Worm (Caenorhabditis elegans) whole organism, early embryonic: ENCODE measurements around the gene T10D4.11.
"Not testable (repeated sequence)": the region's sequence is repeated elsewhere in the genome, so short reads cannot be mapped to it uniquely, and the experiment has no call there.

ENCODE experiments used
- B0310.2 ChIP-seq: sonication (generic microtip); optimal IDR thresholded peaks from 2 replicates; lab custom pipeline; 2016; ENCODE audit warnings: mild to moderate bottlenecking, missing genetic modification characterization, missing compliant biosample characterization
- F13C5.2 ChIP-seq: sonication (generic microtip); optimal IDR thresholded peaks from 2 replicates; lab custom pipeline; 2017; ENCODE audit warnings: mild to moderate bottlenecking, missing genetic modification characterization, inconsistent platforms, missing compliant biosample characterization
- aly-1 ChIP-seq: sonication (generic microtip); optimal IDR thresholded peaks from 2 replicates; lab custom pipeline; 2016; ENCODE audit warnings: missing genetic modification characterization, missing compliant biosample characterization
- ama-1 ChIP-seq: fragments of 150-350 bp; optimal IDR thresholded peaks from 2 replicates; lab custom pipeline; 2014
- ceh-13 ChIP-seq: fragments of 200-800 bp; sonication (Bioruptor generic); optimal IDR thresholded peaks from 2 replicates; lab custom pipeline; 2018; ENCODE audit warnings: mild to moderate bottlenecking, missing genetic modification characterization, missing compliant biosample characterization
- ceh-36 ChIP-seq: sonication (generic microtip); optimal IDR thresholded peaks from 2 replicates; lab custom pipeline; 2016; ENCODE audit warnings: missing genetic modification characterization, inconsistent platforms, missing compliant biosample characterization
- ets-7 ChIP-seq: sonication (generic microtip); optimal IDR thresholded peaks from 2 replicates; lab custom pipeline; 2016; ENCODE audit warnings: missing genotype, missing genetic modification characterization, missing compliant biosample characterization
- flt-1 ChIP-seq: fragments of 200-800 bp; sonication (Bioruptor generic); IDR thresholded peaks from 2 replicates; pipeline ENCODE4 v1.3.6; 2022; ENCODE audit warnings: missing genetic modification characterization, missing compliant biosample characterization
- hmbx-1 ChIP-seq: sonication (generic microtip); optimal IDR thresholded peaks from 2 replicates; lab custom pipeline; 2016; ENCODE audit warnings: mild to moderate bottlenecking, missing genetic modification characterization, missing compliant biosample characterization
- hmg-4 ChIP-seq: fragments of 200-800 bp; sonication (Bioruptor generic); optimal IDR thresholded peaks from 2 replicates; lab custom pipeline; 2018; ENCODE audit warnings: mild to moderate bottlenecking, missing genetic modification characterization, missing compliant biosample characterization
- hnd-1 ChIP-seq: sonication (generic microtip); optimal IDR thresholded peaks from 2 replicates; lab custom pipeline; 2016; ENCODE audit warnings: missing genetic modification characterization, missing compliant biosample characterization
- pes-1 ChIP-seq: fragments of 200-800 bp; sonication (Bioruptor generic); IDR thresholded peaks from 2 replicates; pipeline ENCODE4 v1.3.6; 2022; ENCODE audit warnings: missing genetic modification reagents, missing genetic modification characterization, missing compliant biosample characterization
- scrt-1 ChIP-seq: fragments of 200-800 bp; sonication (Bioruptor generic); IDR thresholded peaks from 2 replicates; pipeline ENCODE4 v1.3.6; 2022; ENCODE audit warnings: missing genetic modification characterization, missing compliant biosample characterization
- sea-1 ChIP-seq: fragments of 200-800 bp; sonication (Bioruptor generic); conservative IDR thresholded peaks from 2 replicates; pipeline ENCODE4 v1.3.6; 2022; ENCODE audit warnings: missing genetic modification characterization, missing compliant biosample characterization
- tbx-11 ChIP-seq: fragments of 200-800 bp; sonication (Bioruptor generic); IDR thresholded peaks from 2 replicates; pipeline ENCODE4 v1.3.6; 2022; ENCODE audit warnings: missing genetic modification characterization, missing compliant biosample characterization
- tbx-37 ChIP-seq: fragments of 200-800 bp; sonication (Bioruptor generic); conservative IDR thresholded peaks from 2 replicates; pipeline ENCODE4 v1.3.6; 2022; ENCODE audit warnings: missing genetic modification reagents, missing genetic modification characterization, missing compliant biosample characterization
- tra-4 ChIP-seq: sonication (generic microtip); optimal IDR thresholded peaks from 2 replicates; lab custom pipeline; 2017; ENCODE audit warnings: missing genetic modification characterization, missing compliant biosample characterization

T10D4.11 gene

ce11 chrII:3149521-3150190, at the start of gene T10D4.11, which contains the start of gene T10D4.1:
TSS of gene T10D4.11 (minus strand) at chrII:3149621.
TSS of gene T10D4.1 (plus strand) at chrII:3150140.
- TF ChIP-seq pes-1 (GFP tag; lab: Robert Waterston, UW) (no peak), tbx-37 (GFP tag; lab: Robert Waterston, UW) (no peak)

ce11 chrII:3198998-3199397, 49.6 kb upstream of the T10D4.11 start, which contains the start of gene sri-51:
TSS of gene sri-51 (minus strand) at chrII:3199098.
- TF ChIP-seq B0310.2 (tag; lab: Kevin White, UChicago) (no peak), sea-1 (GFP tag; lab: Robert Waterston, UW) (no peak), ceh-36 (tag; lab: Kevin White, UChicago) (no peak), scrt-1 (GFP tag; lab: Robert Waterston, UW) (no peak), tra-4 (no peak), ets-7 (tag; lab: Kevin White, UChicago) (no peak), aly-1 (no peak), tbx-37 (GFP tag; lab: Robert Waterston, UW) (no peak), ama-1 (no peak), flt-1 (GFP tag; lab: Robert Waterston, UW) (no peak), hmbx-1 (tag; lab: Kevin White, UChicago) (no peak), hmg-4 (GFP tag; lab: Kevin White, UChicago) (no peak), tbx-11 (GFP tag; lab: Robert Waterston, UW) (no peak), ceh-13 (GFP tag; lab: Kevin White, UChicago) (no peak), F13C5.2 (tag; lab: Kevin White, UChicago) (no peak), hnd-1 (tag; lab: Kevin White, UChicago) (no peak), pes-1 (GFP tag; lab: Robert Waterston, UW) (no peak)

- TF ChIP-seq aly-1 (no peak), F13C5.2 (tag; lab: Kevin White, UChicago) (no peak), hmbx-1 (tag; lab: Kevin White, UChicago) (no peak), tbx-11 (GFP tag; lab: Robert Waterston, UW) (no peak), flt-1 (GFP tag; lab: Robert Waterston, UW) (no peak), ama-1 (no peak), ceh-36 (tag; lab: Kevin White, UChicago) (no peak), tbx-37 (GFP tag; lab: Robert Waterston, UW) (no peak), ceh-13 (GFP tag; lab: Kevin White, UChicago) (no peak), ets-7 (tag; lab: Kevin White, UChicago) (no peak), scrt-1 (GFP tag; lab: Robert Waterston, UW) (no peak), hmg-4 (GFP tag; lab: Kevin White, UChicago) (no peak), pes-1 (GFP tag; lab: Robert Waterston, UW) (no peak)
These were observed 47.5 kb upstream of the T10D4.11 start, which contains the start of gene gcy-15 for ce11 chrII:3196966-3197365. TSS of gene gcy-15 (minus strand) at chrII:3197066.

- TF ChIP-seq tbx-37 (GFP tag; lab: Robert Waterston, UW) = no peak
- no peak for TF ChIP-seq tbx-11 (GFP tag; lab: Robert Waterston, UW)
- no peak for TF ChIP-seq scrt-1 (GFP tag; lab: Robert Waterston, UW)
- TF ChIP-seq ets-7 (tag; lab: Kevin White, UChicago) = no peak
- no peak for TF ChIP-seq pes-1 (GFP tag; lab: Robert Waterston, UW)
- TF ChIP-seq ceh-36 (tag; lab: Kevin White, UChicago) = no peak
- no peak for TF ChIP-seq flt-1 (GFP tag; lab: Robert Waterston, UW)
- no peak for TF ChIP-seq tra-4
- TF ChIP-seq F13C5.2 (tag; lab: Kevin White, UChicago) = no peak
- TF ChIP-seq B0310.2 (tag; lab: Kevin White, UChicago) = no peak
- no peak for TF ChIP-seq hmg-4 (GFP tag; lab: Kevin White, UChicago)
- TF ChIP-seq ama-1 = no peak
- TF ChIP-seq hnd-1 (tag; lab: Kevin White, UChicago) = no peak
- no peak for TF ChIP-seq ceh-13 (GFP tag; lab: Kevin White, UChicago)
- no peak for TF ChIP-seq aly-1
- no peak for TF ChIP-seq sea-1 (GFP tag; lab: Robert Waterston, UW)
- no peak for TF ChIP-seq hmbx-1 (tag; lab: Kevin White, UChicago)
These were observed 46.3 kb upstream of the T10D4.11 start for ce11 chrII:3195739-3196138.

- not testable (repeated sequence) for TF ChIP-seq tra-4; ama-1; tbx-37 (GFP tag; lab: Robert Waterston, UW)
These were observed 42.1 kb upstream of the T10D4.11 start, which contains the start of gene Y27F2A.9 for ce11 chrII:3191544-3191943. TSS of gene Y27F2A.9 (minus strand) at chrII:3191644.

- not testable (repeated sequence) for TF ChIP-seq aly-1; B0310.2 (tag; lab: Kevin White, UChicago); sea-1 (GFP tag; lab: Robert Waterston, UW)
These were observed 39.6 kb upstream of the T10D4.11 start, which contains the start of gene Y27F2A.11 for ce11 chrII:3189038-3189437. TSS of gene Y27F2A.11 (plus strand) at chrII:3189338.

- TF ChIP-seq hmbx-1 (tag; lab: Kevin White, UChicago) (no peak), B0310.2 (tag; lab: Kevin White, UChicago) (no peak), tbx-11 (GFP tag; lab: Robert Waterston, UW) (no peak), aly-1 (no peak), tbx-37 (GFP tag; lab: Robert Waterston, UW) (no peak), pes-1 (GFP tag; lab: Robert Waterston, UW) (no peak), ceh-36 (tag; lab: Kevin White, UChicago) (no peak), hnd-1 (tag; lab: Kevin White, UChicago) (no peak)
These were observed 36.4 kb upstream of the T10D4.11 start for ce11 chrII:3185848-3186247.
